Worm (Caenorhabditis elegans) whole organism, early embryonic: ENCODE measurements around the gene let-754.

Experiments used
- ceh-13 ChIP-seq: fragments of 200-800 bp; sonication (Bioruptor generic); optimal IDR thresholded peaks from 2 replicates; lab custom pipeline; 2018; ENCODE audit warnings: mild to moderate bottlenecking, missing genetic modification characterization, missing compliant biosample characterization
- pes-1 ChIP-seq: fragments of 200-800 bp; sonication (Bioruptor generic); IDR thresholded peaks from 2 replicates; pipeline ENCODE4 v1.3.6; 2022; ENCODE audit warnings: missing genetic modification reagents, missing genetic modification characterization, missing compliant biosample characterization

ce11 chrIII:7941417-7941816, 11.7 kb downstream of the let-754 start, which contains the start of gene kle-2:
- no peak for TF ChIP-seq ceh-13
- no peak for TF ChIP-seq pes-1 (GFP tag; lab: Robert Waterston, UW)
